Worm (Caenorhabditis elegans) whole organism, L3 larva: ENCODE results near the gene frm-8.

Experiments
- R02D3.7 ChIP-seq: fragments of 150-350 bp; optimal IDR thresholded peaks from 2 replicates; lab custom pipeline; 2014; ENCODE audit warnings: missing biosample characterization, missing genetic modification characterization
- ceh-28 ChIP-seq: fragments of 150-350 bp; optimal IDR thresholded peaks from 2 replicates; lab custom pipeline; 2014; ENCODE audit warnings: missing biosample characterization, missing genetic modification reagents, missing genetic modification characterization
- sea-2 ChIP-seq: fragments of 150-350 bp; sonication (generic microtip); optimal IDR thresholded peaks from 4 replicates; lab custom pipeline; 2014; ENCODE audit warnings: missing biosample characterization, missing genetic modification reagents, missing genetic modification characterization

- no peak for TF ChIP-seq sea-2
- TF ChIP-seq ceh-28 (tag; lab: Kevin White, UChicago) = no peak
- TF ChIP-seq R02D3.7 = no peak
Observed at ce11 chrIII:3266602-3267001, 47.7 kb upstream of the frm-8 start, which contains the start of gene Y53G8AM.7.
